Fruit fly (Drosophila melanogaster) whole organism: ENCODE results near the gene CG4291.

Experiments used
- EcR ChIP-seq, 2 experiments: fragments of >200 bp; optimal IDR thresholded peaks; 2 replicates each; lab custom pipeline; 2017; ENCODE audit warnings: missing biosample characterization in 2 of 2, missing genetic modification characterization in 2 of 2, missing genetic modification reagents in 2 of 2
- pan ChIP-seq: fragments of >200 bp; optimal IDR thresholded peaks from 2 replicates; lab custom pipeline; 2017
- psq ChIP-seq: fragments of >200 bp; optimal IDR thresholded peaks from 2 replicates; lab custom pipeline; 2017

DNA sequence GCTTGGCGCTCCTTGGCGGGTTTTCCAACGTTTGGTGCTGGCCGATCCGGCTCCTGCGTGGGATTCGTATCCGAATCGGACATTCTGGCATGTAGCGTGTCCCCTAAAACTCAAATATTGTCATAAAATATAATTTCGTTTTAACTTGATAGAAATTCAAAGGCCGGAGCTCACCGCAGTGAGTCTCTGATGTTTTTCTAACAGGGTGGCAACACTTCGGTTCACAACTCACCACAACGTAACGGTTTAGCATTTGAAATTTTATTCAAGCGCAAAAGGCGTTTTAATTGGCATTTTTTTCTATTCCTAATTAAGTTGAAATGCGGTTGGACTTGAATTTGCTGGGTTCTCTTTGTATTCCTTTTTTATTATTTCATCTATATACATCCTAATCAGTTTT lies 32.4 kb upstream of the CG4291 start, which contains the start of gene CG15824:
- TF ChIP-seq pan (lab: Kevin White, UChicago) (no peak), psq (lab: Kevin White, UChicago) (no peak), EcR (GFP tag; optimal IDR thresholded peaks at IDR 0.05; lab: Kevin White, UChicago) (no peak)
